Worm (Caenorhabditis elegans): Measurements from ENCODE around the gene M03B6.4.

The M03B6.4 gene

ce11 chrX:13858693-13859092 is at the start of gene M03B6.4:
M03B6.4 (plus strand) TSS chrX:13858841.
- TF ChIP-seq ceh-28 (tag; optimal IDR thresholded peaks at IDR 0.05): no peak

- TF ChIP-seq egl-5 (tag; optimal IDR thresholded peaks at IDR 0.05): no peak
- TF ChIP-seq elt-1 (tag; optimal IDR thresholded peaks at IDR 0.05): no peak
- TF ChIP-seq unc-62 (GFP tag; optimal IDR thresholded peaks at IDR 0.05): no peak
- TF ChIP-seq lsy-12 (tag; optimal IDR thresholded peaks at IDR 0.05): no peak
- no peak for TF ChIP-seq lin-15B (tag; optimal IDR thresholded peaks at IDR 0.05)
- no peak for TF ChIP-seq nhr-77 (tag; optimal IDR thresholded peaks at IDR 0.05)
- no peak for TF ChIP-seq ZK546.5 (tag; optimal IDR thresholded peaks at IDR 0.05)
- TF ChIP-seq mdl-1 (tag; optimal IDR thresholded peaks at IDR 0.05): no peak
- no peak for TF ChIP-seq hmg-11 (tag; optimal IDR thresholded peaks at IDR 0.05)
- TF ChIP-seq ceh-82 (tag; optimal IDR thresholded peaks at IDR 0.05): no peak
- TF ChIP-seq nhr-67 (tag; optimal IDR thresholded peaks at IDR 0.05): no peak
Measured at ce11 chrX:13809773-13810172, 48.9 kb upstream of the M03B6.4 start, which contains the start of gene obr-3. obr-3 (minus strand) TSS chrX:13809873.

- TF ChIP-seq egl-5 (tag; optimal IDR thresholded peaks at IDR 0.05) (no peak), ztf-4 (tag; optimal IDR thresholded peaks at IDR 0.05) (no peak), nfya-1 (tag; optimal IDR thresholded peaks at IDR 0.05; ENCODE audit: insufficient read depth) (no peak), nhr-77 (tag; optimal IDR thresholded peaks at IDR 0.05) (no peak), aly-2 (tag; optimal IDR thresholded peaks at IDR 0.05) (no peak), jun-1 (tag; optimal IDR thresholded peaks at IDR 0.05) (no peak), nhr-43 (tag; optimal IDR thresholded peaks at IDR 0.05; ENCODE audit: poor library complexity, severe bottlenecking) (no peak), fkh-10 (GFP tag; optimal IDR thresholded peaks at IDR 0.05) (no peak), mml-1 (tag; optimal IDR thresholded peaks at IDR 0.05) (no peak), elt-3 (tag; optimal IDR thresholded peaks at IDR 0.05) (no peak), egl-27 (tag; optimal IDR thresholded peaks at IDR 0.05) (no peak), nhr-12 (tag; optimal IDR thresholded peaks at IDR 0.05) (no peak), skn-1 (tag; optimal IDR thresholded peaks at IDR 0.05) (no peak), ZK546.5 (tag; optimal IDR thresholded peaks at IDR 0.05) (no peak), ceh-28 (tag; optimal IDR thresholded peaks at IDR 0.05) (no peak), lin-15B (tag; optimal IDR thresholded peaks at IDR 0.05) (no peak), elt-2 (tag; optimal IDR thresholded peaks at IDR 0.05) (no peak), sea-2 (GFP tag; optimal IDR thresholded peaks at IDR 0.05) (no peak), nhr-76 (tag; optimal IDR thresholded peaks at IDR 0.05) (no peak), nhr-28 (tag; optimal IDR thresholded peaks at IDR 0.05) (no peak)
Measured at ce11 chrX:13811156-13811555, 47.5 kb upstream of the M03B6.4 start.

ce11 chrX:13811929-13812328 is 46.7 kb upstream of the M03B6.4 start:
- TF ChIP-seq elt-3 (tag; optimal IDR thresholded peaks at IDR 0.05) (no peak), fkh-10 (GFP tag; optimal IDR thresholded peaks at IDR 0.05) (no peak), nfya-1 (tag; optimal IDR thresholded peaks at IDR 0.05; ENCODE audit: insufficient read depth) (peak; percentile 44), hmg-11 (tag; optimal IDR thresholded peaks at IDR 0.05) (peak; percentile 35), sea-2 (GFP tag; optimal IDR thresholded peaks at IDR 0.05) (no peak), ztf-11 (tag; optimal IDR thresholded peaks at IDR 0.05) (no peak), lin-39 (tag; optimal IDR thresholded peaks at IDR 0.05) (peak; percentile 1), pha-4 (tag; optimal IDR thresholded peaks at IDR 0.05) (peak; percentile 57), egl-5 (tag; optimal IDR thresholded peaks at IDR 0.05) (peak; percentile 44)

- TF ChIP-seq skn-1 (tag; optimal IDR thresholded peaks at IDR 0.05) (no peak), elt-2 (tag; optimal IDR thresholded peaks at IDR 0.05) (no peak), pqm-1 (tag; optimal IDR thresholded peaks at IDR 0.05) (peak; percentile 26), ama-1 (optimal IDR thresholded peaks at IDR 0.05) (no peak)
Measured at ce11 chrX:13818791-13819190, 39.9 kb upstream of the M03B6.4 start.

- TF ChIP-seq sea-2 (GFP tag; optimal IDR thresholded peaks at IDR 0.05) (no peak), ztf-11 (tag; optimal IDR thresholded peaks at IDR 0.05) (no peak), nhr-12 (tag; optimal IDR thresholded peaks at IDR 0.05) (no peak), nhr-43 (tag; optimal IDR thresholded peaks at IDR 0.05; ENCODE audit: poor library complexity, severe bottlenecking) (no peak)
Measured at ce11 chrX:13823482-13823881, 35.2 kb upstream of the M03B6.4 start, which contains the start of gene twk-23. twk-23 (minus strand) TSS chrX:13823582.
